Worm (Caenorhabditis elegans): Measurements from ENCODE around the gene Y64H9A.2.

The Y64H9A.2 gene

ce11 chrX:5085465-5085864 lies 41.7 kb downstream of the Y64H9A.2 start (continued):
- 0 out of 2 replicates have a peak, but pooled peaks have one; percentile 40 for TF ChIP-seq zip-11 (GFP tag; IDR thresholded peaks at IDR 0.05)
- TF ChIP-seq dmd-9 (GFP tag; IDR thresholded peaks at IDR 0.05) = peak; percentile 76; the same call in 1 of the 2 replicates
- no peak for TF ChIP-seq unc-39 (tag; optimal IDR thresholded peaks at IDR 0.05)
- TF ChIP-seq nhr-48 (tag; optimal IDR thresholded peaks at IDR 0.05) = peak; percentile 87
- TF ChIP-seq nhr-42 (GFP tag; IDR thresholded peaks at IDR 0.05) = peak; percentile 82
- TF ChIP-seq F49E8.2 (tag; optimal IDR thresholded peaks at IDR 0.05; ENCODE audit: borderline replicate concordance) = peak; percentile 75
- peak; percentile 81 to 90 for TF ChIP-seq daf-16 (GFP tag; optimal IDR thresholded peaks at IDR 0.05)
- peak; percentile 74 for TF ChIP-seq daf-16 (tag; optimal IDR thresholded peaks at IDR 0.05)
- TF ChIP-seq egl-27 (tag; optimal IDR thresholded peaks at IDR 0.05) = no peak
- TF ChIP-seq hlh-30 (tag; optimal IDR thresholded peaks at IDR 0.05; ENCODE audit: insufficient read depth) = peak; percentile 86
- peak; percentile 72 for TF ChIP-seq nhr-77 (tag; optimal IDR thresholded peaks at IDR 0.05)
- no peak for TF ChIP-seq cey-2 (tag; optimal IDR thresholded peaks at IDR 0.05; ENCODE audit: borderline replicate concordance, insufficient read depth)
- peak; percentile 91 for TF ChIP-seq nhr-111 (GFP tag; optimal IDR thresholded peaks at IDR 0.05)
- peak; percentile 73 for TF ChIP-seq T20F7.1 (GFP tag; optimal IDR thresholded peaks at IDR 0.05)
- TF ChIP-seq ZK337.2 (GFP tag; IDR thresholded peaks at IDR 0.05) = no peak
- TF ChIP-seq aly-2 (tag; optimal IDR thresholded peaks at IDR 0.05) = no peak
- peak; percentile 59 for TF ChIP-seq nhr-11 (tag; optimal IDR thresholded peaks at IDR 0.05)
- TF ChIP-seq jun-1 (tag; optimal IDR thresholded peaks at IDR 0.05) = peak; percentile 3
- peak; percentile 39 for TF ChIP-seq ces-1 (GFP tag; optimal IDR thresholded peaks at IDR 0.05)
- no peak for TF ChIP-seq ceh-28 (tag; optimal IDR thresholded peaks at IDR 0.05)
- TF ChIP-seq zip-2 (tag; optimal IDR thresholded peaks at IDR 0.05) = peak; percentile 74
- TF ChIP-seq hmg-1.1 (GFP tag; IDR thresholded peaks at IDR 0.05) = peak; percentile 97
- TF ChIP-seq tag-97 (GFP tag; IDR thresholded peaks at IDR 0.05) = no peak
- peak; percentile 79 for TF ChIP-seq nhr-25 (tag; optimal IDR thresholded peaks at IDR 0.05; ENCODE audit: borderline replicate concordance, insufficient read depth)
- TF ChIP-seq pha-4 (GFP tag; IDR thresholded peaks at IDR 0.05) = peak; percentile 88
- TF ChIP-seq pha-4 (tag; optimal IDR thresholded peaks at IDR 0.05) = peak; percentile 41
- peak; percentile 80 for TF ChIP-seq hlh-11 (tag; optimal IDR thresholded peaks at IDR 0.05)
- TF ChIP-seq mes-2 (tag; optimal IDR thresholded peaks at IDR 0.05; ENCODE audit: poor library complexity, severe bottlenecking) = peak; percentile 92
- TF ChIP-seq snpc-4 (tag; optimal IDR thresholded peaks at IDR 0.05) = no peak
- peak; percentile 65 for TF ChIP-seq mxl-3 (GFP tag; optimal IDR thresholded peaks at IDR 0.05)
- TF ChIP-seq R02D3.7 (tag; optimal IDR thresholded peaks at IDR 0.05) = peak; percentile 20
- TF ChIP-seq F37D6.2 (tag; optimal IDR thresholded peaks at IDR 0.05) = peak; percentile 78
- peak; percentile 90 to 92 for TF ChIP-seq madf-5 (GFP tag; IDR thresholded peaks at IDR 0.05)
- no peak for TF ChIP-seq ztf-11 (tag; optimal IDR thresholded peaks at IDR 0.05)
- peak; percentile 81 for TF ChIP-seq dmd-6 (GFP tag; IDR thresholded peaks at IDR 0.05)
- TF ChIP-seq duxl-1 (tag; optimal IDR thresholded peaks at IDR 0.05; ENCODE audit: poor library complexity) = peak; percentile 78
- TF ChIP-seq Y105C5A.15 (GFP tag; IDR thresholded peaks at IDR 0.05) = peak; percentile 86; the same call in 1 of the 2 replicates
- TF ChIP-seq snpc-1.2 (GFP tag; IDR thresholded peaks at IDR 0.05) = peak; percentile 93
- peak; percentile 86 for TF ChIP-seq D1046.2 (GFP tag; IDR thresholded peaks at IDR 0.05)
- TF ChIP-seq nhr-76 (tag; optimal IDR thresholded peaks at IDR 0.05) = no peak
- TF ChIP-seq ceh-20 (GFP tag; IDR thresholded peaks at IDR 0.05) = peak; percentile 93
- no peak for TF ChIP-seq skn-1 (tag; optimal IDR thresholded peaks at IDR 0.05)
- peak; percentile 74; the same call in 1 of the 2 replicates for TF ChIP-seq F44E2.7 (GFP tag; IDR thresholded peaks at IDR 0.05)
- TF ChIP-seq F10B5.3 (tag; optimal IDR thresholded peaks at IDR 0.05) = peak; percentile 63
- TF ChIP-seq daf-8 (GFP tag; IDR thresholded peaks at IDR 0.05) = no peak
- peak; percentile 82; the same call in 1 of the 2 replicates for TF ChIP-seq F26F4.8 (GFP tag; conservative IDR thresholded peaks at IDR 0.05)
- peak; percentile 60; the same call in 1 of the 2 replicates for TF ChIP-seq ceh-44 (GFP tag; IDR thresholded peaks at IDR 0.05)
- TF ChIP-seq hif-1 (tag; optimal IDR thresholded peaks at IDR 0.05) = peak; percentile 10 to 76
- TF ChIP-seq lin-1 (GFP tag; IDR thresholded peaks at IDR 0.05) = peak; percentile 88
- peak; percentile 90 for TF ChIP-seq T26A8.4 (GFP tag; IDR thresholded peaks at IDR 0.05)
- TF ChIP-seq nhr-28 (tag; optimal IDR thresholded peaks at IDR 0.05) = peak; percentile 74
